Fruit fly (Drosophila melanogaster) S2 (cell line): ENCODE data around the gene CG32588.

Experiments
- CG8478 ChIP-seq: fragments of >200 bp; optimal IDR thresholded peaks from 2 replicates; lab custom pipeline; 2018
- CTCF ChIP-seq, 2 experiments: fragments of >200 bp; optimal IDR thresholded peaks; 2 replicates each; lab custom pipeline; 2018

- TF ChIP-seq CTCF (optimal IDR thresholded peaks at IDR 0.05; lab: Kevin White, UChicago) (no peak), CG8478 (lab: Kevin White, UChicago) (no peak)
These were observed 6.5 kb downstream of the CG32588 start for dm6 chrX:15199845-15200432.
